Fruit fly (Drosophila melanogaster) whole organism, embryonic: ENCODE measurements around the gene CSN5.

Experiments
- Blimp-1 ChIP-seq: fragments of 200-800 bp; sonication (Bioruptor generic); optimal IDR thresholded peaks from 3 replicates; lab custom pipeline; 2018; ENCODE audit warnings: missing biosample characterization, missing genetic modification characterization, mild to moderate bottlenecking, moderate library complexity, missing genetic modification reagents
- CG10979 ChIP-seq: fragments of 200-800 bp; sonication (Bioruptor generic); optimal IDR thresholded peaks from 2 replicates; lab custom pipeline; 2018; ENCODE audit warnings: missing biosample characterization, mild to moderate bottlenecking, missing genetic modification characterization, moderate library complexity
- CG11247 ChIP-seq: fragments of 200-800 bp; sonication (Bioruptor generic); IDR thresholded peaks from 2 replicates; pipeline ENCODE4 v1.3.6; 2022; ENCODE audit warnings: missing biosample characterization, missing genetic modification characterization
- CG15514 ChIP-seq: fragments of 200-800 bp; sonication (Bioruptor generic); optimal IDR thresholded peaks from 3 replicates; lab custom pipeline; 2017; ENCODE audit warnings: missing biosample characterization, missing genetic modification characterization, mild to moderate bottlenecking, moderate library complexity, missing genetic modification reagents
- CG7745 ChIP-seq: fragments of 200-800 bp; sonication (Bioruptor generic); optimal IDR thresholded peaks from 2 replicates; lab custom pipeline; 2018; ENCODE audit warnings: missing biosample characterization, mild to moderate bottlenecking, missing genetic modification characterization, moderate library complexity
- Hey ChIP-seq: fragments of 200-800 bp; sonication (Bioruptor generic); optimal IDR thresholded peaks from 3 replicates; lab custom pipeline; 2018; ENCODE audit warnings: missing biosample characterization, mild to moderate bottlenecking, missing genetic modification characterization
- Med ChIP-seq: fragments of 200-800 bp; sonication (Bioruptor generic); peaks from one replicate; lab custom pipeline; 2016; ENCODE audit warnings: missing biosample characterization, missing genetic modification characterization, mild to moderate bottlenecking, inconsistent platforms, moderate library complexity
- Xbp1 ChIP-seq: fragments of 200-800 bp; sonication (Bioruptor generic); optimal IDR thresholded peaks from 3 replicates; lab custom pipeline; 2016; ENCODE audit warnings: missing biosample characterization, mild to moderate bottlenecking, missing genetic modification characterization
- YL-1 ChIP-seq: fragments of 200-800 bp; sonication (Bioruptor generic); optimal IDR thresholded peaks from 3 replicates; lab custom pipeline; 2017; ENCODE audit warnings: missing biosample characterization, mild to moderate bottlenecking, missing genetic modification characterization
- abd-A ChIP-seq: fragments of 200-800 bp; sonication (Bioruptor generic); optimal IDR thresholded peaks from 3 replicates; lab custom pipeline; 2019; ENCODE audit warnings: missing biosample characterization, mild to moderate bottlenecking, missing genetic modification characterization, moderate library complexity
- cato ChIP-seq: fragments of 200-800 bp; sonication (Bioruptor generic); optimal IDR thresholded peaks from 2 replicates; lab custom pipeline; 2016; ENCODE audit warnings: missing biosample characterization, missing genetic modification characterization, borderline replicate concordance
- cg ChIP-seq: fragments of 200-800 bp; sonication (Bioruptor generic); optimal IDR thresholded peaks from 3 replicates; lab custom pipeline; 2019; ENCODE audit warnings: missing biosample characterization, mild to moderate bottlenecking, missing genetic modification characterization, moderate library complexity
- chm ChIP-seq: fragments of 200-800 bp; sonication (Bioruptor generic); IDR thresholded peaks from 2 replicates; pipeline ENCODE4 v1.3.6; 2022; ENCODE audit warnings: missing biosample characterization, missing genetic modification characterization
- croc ChIP-seq: fragments of 200-800 bp; sonication (Bioruptor generic); conservative IDR thresholded peaks from 3 replicates; pipeline ENCODE4 v1.3.6; 2022; ENCODE audit warnings: missing biosample characterization, missing genetic modification characterization
- da ChIP-seq: fragments of 200-800 bp; sonication (Bioruptor generic); optimal IDR thresholded peaks from 2 replicates; lab custom pipeline; 2016; ENCODE audit warnings: missing biosample characterization, missing genetic modification characterization
- dmrt11E ChIP-seq: fragments of 200-800 bp; sonication (Bioruptor generic); optimal IDR thresholded peaks from 3 replicates; lab custom pipeline; 2018; ENCODE audit warnings: missing biosample characterization, mild to moderate bottlenecking, missing genetic modification characterization, moderate library complexity
- esg ChIP-seq: fragments of 200-800 bp; sonication (Bioruptor generic); conservative IDR thresholded peaks from 2 replicates; pipeline ENCODE4 v1.3.6; 2022; ENCODE audit warnings: missing biosample characterization, missing genetic modification characterization
- gcm ChIP-seq: fragments of 200-800 bp; sonication (Bioruptor generic); optimal IDR thresholded peaks from 2 replicates; lab custom pipeline; 2019; ENCODE audit warnings: missing biosample characterization, mild to moderate bottlenecking, missing genetic modification characterization, moderate library complexity
- onecut ChIP-seq: fragments of 200-800 bp; sonication (Bioruptor generic); IDR thresholded peaks from 2 replicates; pipeline ENCODE4 v1.3.6; 2022; ENCODE audit warnings: missing biosample characterization, missing genetic modification characterization
- pfk ChIP-seq: fragments of 200-800 bp; sonication (Bioruptor generic); optimal IDR thresholded peaks from 2 replicates; lab custom pipeline; 2018; ENCODE audit warnings: missing biosample characterization, mild to moderate bottlenecking, missing genetic modification characterization, moderate library complexity
- run ChIP-seq: fragments of 200-800 bp; sonication (Bioruptor generic); optimal IDR thresholded peaks from 3 replicates; lab custom pipeline; 2018; ENCODE audit warnings: missing biosample characterization, mild to moderate bottlenecking, missing genetic modification characterization
- sd ChIP-seq: fragments of 200-800 bp; sonication (Bioruptor generic); optimal IDR thresholded peaks from 3 replicates; lab custom pipeline; 2018; ENCODE audit warnings: missing biosample characterization, mild to moderate bottlenecking, missing genetic modification characterization, moderate library complexity
- sens ChIP-seq: fragments of 200-800 bp; sonication (Bioruptor generic); peaks from one replicate; lab custom pipeline; 2016; ENCODE audit warnings: missing biosample characterization, missing genetic modification characterization
- shn ChIP-seq: fragments of 200-800 bp; sonication (Bioruptor generic); optimal IDR thresholded peaks from 3 replicates; lab custom pipeline; 2016; ENCODE audit warnings: missing biosample characterization, missing genetic modification characterization
- sr ChIP-seq: fragments of 200-800 bp; sonication (Bioruptor generic); IDR thresholded peaks from 3 replicates; pipeline ENCODE4 v1.3.6; 2022; ENCODE audit warnings: missing biosample characterization, missing genetic modification characterization
- tap ChIP-seq: fragments of 200-800 bp; optimal IDR thresholded peaks from 3 replicates; lab custom pipeline; 2019; ENCODE audit warnings: missing biosample characterization, mild to moderate bottlenecking, missing genetic modification characterization, moderate library complexity
- tin ChIP-seq: fragments of 200-800 bp; sonication (Bioruptor generic); optimal IDR thresholded peaks from 3 replicates; lab custom pipeline; 2016; ENCODE audit warnings: missing biosample characterization, missing genetic modification characterization
- z ChIP-seq: fragments of 200-800 bp; sonication (Bioruptor generic); IDR thresholded peaks from 3 replicates; pipeline ENCODE4 v1.3.6; 2022; ENCODE audit warnings: missing biosample characterization, missing genetic modification characterization
- zen ChIP-seq: fragments of 200-800 bp; sonication (Bioruptor generic); optimal IDR thresholded peaks from 3 replicates; lab custom pipeline; 2018; ENCODE audit warnings: missing biosample characterization, mild to moderate bottlenecking, missing genetic modification characterization, moderate library complexity
- zf30C ChIP-seq: fragments of 200-800 bp; sonication (Bioruptor generic); optimal IDR thresholded peaks from 3 replicates; lab custom pipeline; 2018; ENCODE audit warnings: missing biosample characterization, mild to moderate bottlenecking, missing genetic modification characterization

CSN5 gene

dm6 chr3R:16510128-16510527 lies 40.2 kb downstream of the CSN5 start (continued):
- TF ChIP-seq Xbp1 (GFP tag; lab: Kevin White, UChicago) (peak; percentile 3), cato (GFP tag; lab: Kevin White, UChicago) (no peak), esg (GFP tag; lab: Robert Waterston, UW) (0 out of 2 replicates have a peak, but pooled peaks have one; percentile 20), pfk (no peak), tap (tag; lab: Kevin White, UChicago) (peak; percentile 40), CG10979 (tag; lab: Kevin White, UChicago) (peak; percentile 70), da (no peak), zf30C (peak; percentile 41)

- TF ChIP-seq sens (peak; percentile 17), dmrt11E (tag; lab: Kevin White, UChicago) (no peak), CG11247 (0 out of 2 replicates have a peak, but pooled peaks have one; percentile 13), gcm (GFP tag; lab: Kevin White, UChicago) (no peak), Hey (tag; lab: Kevin White, UChicago) (peak; percentile 51), YL-1 (GFP tag; lab: Kevin White, UChicago) (no peak), run (tag; lab: Kevin White, UChicago) (peak; percentile 9), onecut (no peak), croc (GFP tag; lab: Robert Waterston, UW) (no peak), tin (no peak), Med (GFP tag; lab: Kevin White, UChicago) (peak; percentile 51), CG7745 (peak; percentile 45), abd-A (tag; lab: Kevin White, UChicago) (peak; percentile 70), Blimp-1 (GFP tag; lab: Kevin White, UChicago) (no peak), sr (GFP tag; lab: Robert Waterston, UW) (peak; percentile 85), cg (GFP tag; lab: Kevin White, UChicago) (peak; percentile 39), chm (GFP tag; lab: Robert Waterston, UW) (peak; percentile 29; the same call in 1 of the 2 replicates), shn (no peak), CG15514 (GFP tag; lab: Kevin White, UChicago) (no peak), z (GFP tag; lab: Robert Waterston, UW) (no peak), zen (tag; lab: Kevin White, UChicago) (peak; percentile 60), sd (tag; lab: Kevin White, UChicago) (peak; percentile 88)
Observed at dm6 chr3R:16518150-16518662, 48.3 kb downstream of the CSN5 start.
